Fruit fly (Drosophila melanogaster) whole organism, wandering third instar larva: ENCODE results near the gene CG12024.

ENCODE experiments used
- CrebA ChIP-seq: fragments of 200-800 bp; sonication (Bioruptor generic); optimal IDR thresholded peaks from 2 replicates; lab custom pipeline; 2016; ENCODE audit warnings: missing biosample characterization, mild to moderate bottlenecking, missing genetic modification characterization, borderline replicate concordance
- Dif ChIP-seq: fragments of 200-275, 200-300 bp; sonication (Bioruptor generic); optimal IDR thresholded peaks from 2 replicates; lab custom pipeline; 2018; ENCODE audit warnings: missing biosample characterization, missing genetic modification characterization; ENCODE audit not compliant: partially characterized antibody
- Hr83 ChIP-seq: fragments of 200-300 bp; sonication (Bioruptor generic); optimal IDR thresholded peaks from 2 replicates; lab custom pipeline; 2016; ENCODE audit warnings: missing biosample characterization, mild to moderate bottlenecking, missing genetic modification characterization, moderate library complexity; ENCODE audit not compliant: poor library complexity, severe bottlenecking
- Jra ChIP-seq: sonication (Bioruptor generic); optimal IDR thresholded peaks from 2 replicates; lab custom pipeline; 2016; ENCODE audit warnings: missing biosample characterization, missing genetic modification characterization
- Myc ChIP-seq: fragments of >200 bp; optimal IDR thresholded peaks from 2 replicates; lab custom pipeline; 2017
- br ChIP-seq: fragments of 200-800 bp; sonication (Bioruptor generic); optimal IDR thresholded peaks from 2 replicates; lab custom pipeline; 2016; ENCODE audit warnings: missing biosample characterization, missing genetic modification characterization
- fru ChIP-seq: fragments of 200-800 bp; sonication (Bioruptor generic); optimal IDR thresholded peaks from 3 replicates; lab custom pipeline; 2016; ENCODE audit warnings: missing biosample characterization, mild to moderate bottlenecking, missing genetic modification characterization
- lola ChIP-seq: fragments of >200 bp; optimal IDR thresholded peaks from 2 replicates; lab custom pipeline; 2017; ENCODE audit warnings: missing biosample characterization, missing genetic modification characterization
- pan ChIP-seq: fragments of >200 bp; optimal IDR thresholded peaks from 2 replicates; lab custom pipeline; 2017
- psq ChIP-seq: fragments of 200-800 bp; sonication (Bioruptor generic); optimal IDR thresholded peaks from 3 replicates; lab custom pipeline; 2017; ENCODE audit warnings: missing biosample characterization, mild to moderate bottlenecking, missing genetic modification characterization, moderate library complexity
- rgr ChIP-seq: fragments of 200-800 bp; sonication (Bioruptor generic); optimal IDR thresholded peaks from 3 replicates; lab custom pipeline; 2016; ENCODE audit warnings: missing biosample characterization, mild to moderate bottlenecking, missing genetic modification characterization
- tai ChIP-seq: sonication (Bioruptor generic); optimal IDR thresholded peaks from 2 replicates; lab custom pipeline; 2016; ENCODE audit warnings: missing biosample characterization, missing genetic modification characterization

DNA sequence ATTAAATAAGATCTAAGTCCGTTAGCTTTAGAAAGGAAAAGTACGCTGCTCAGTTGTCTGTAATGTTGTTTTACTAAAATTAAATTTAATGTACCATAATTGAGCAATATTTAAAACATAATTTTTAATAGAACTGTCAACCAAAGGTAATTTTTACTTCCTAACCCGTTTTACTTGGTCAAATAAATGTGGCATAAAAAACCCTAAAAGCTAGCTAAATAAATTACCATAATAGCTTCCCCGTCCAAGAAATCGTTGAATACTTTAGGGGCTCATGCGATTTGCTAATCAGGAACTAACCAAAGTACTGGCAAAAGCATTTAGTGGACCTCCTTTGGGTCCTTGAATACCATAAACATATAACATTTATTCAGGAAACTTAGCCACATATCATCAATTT, 6.5 kb upstream of the CG12024 start:
- TF ChIP-seq Hr83 (GFP tag; lab: Kevin White, UChicago): no peak
- no peak for TF ChIP-seq Dif (GFP tag; lab: Kevin White, UChicago)
- no peak for TF ChIP-seq psq
- TF ChIP-seq fru (GFP tag; lab: Kevin White, UChicago): no peak
- TF ChIP-seq tai (GFP tag; lab: Kevin White, UChicago): no peak
- TF ChIP-seq pan: no peak
- no peak for TF ChIP-seq rgr
- TF ChIP-seq lola: no peak
- TF ChIP-seq Myc (lab: Kevin White, UChicago): peak; percentile 67
- TF ChIP-seq br: no peak
- no peak for TF ChIP-seq Jra (GFP tag; lab: Kevin White, UChicago)
- no peak for TF ChIP-seq CrebA
